Worm (Caenorhabditis elegans): ENCODE results near the gene K12H6.12.
A peak's percentile ranks its signal among the peaks of the same experiment; 100 is the strongest.
"Not testable (repeated sequence)": the region's sequence is repeated elsewhere in the genome, so short reads cannot be mapped to it uniquely, and the experiment has no call there.

The K12H6.12 gene

DNA sequence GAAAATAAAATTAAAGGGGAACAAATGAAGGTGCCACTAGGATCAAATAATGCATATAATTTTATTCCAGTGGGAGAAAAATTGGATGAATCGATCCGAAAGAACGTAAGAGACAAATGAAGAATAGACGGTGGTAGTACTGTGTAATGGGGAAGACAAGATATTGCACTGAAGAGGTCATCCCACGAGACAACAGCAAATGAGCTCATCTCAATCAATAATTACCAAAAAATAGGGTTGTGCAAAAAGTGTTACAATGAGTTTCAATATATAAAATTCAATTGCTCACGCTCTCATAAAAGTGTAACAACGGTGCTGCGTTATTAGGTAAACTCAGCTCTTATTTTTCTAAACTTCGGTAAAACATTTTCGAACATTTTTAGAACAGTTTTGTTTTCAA, 28.9 kb downstream of the K12H6.12 start, which contains the start of gene K12H6.7:
Gene K12H6.7, minus strand, starts transcription at position 101 of the 400 bp plus-strand sequence.
- TF ChIP-seq nhr-102 (tag; optimal IDR thresholded peaks at IDR 0.05) (no peak), F44E2.7 (GFP tag; IDR thresholded peaks at IDR 0.05) (no peak), nhr-237 (tag; optimal IDR thresholded peaks at IDR 0.05) (no peak)

DNA sequence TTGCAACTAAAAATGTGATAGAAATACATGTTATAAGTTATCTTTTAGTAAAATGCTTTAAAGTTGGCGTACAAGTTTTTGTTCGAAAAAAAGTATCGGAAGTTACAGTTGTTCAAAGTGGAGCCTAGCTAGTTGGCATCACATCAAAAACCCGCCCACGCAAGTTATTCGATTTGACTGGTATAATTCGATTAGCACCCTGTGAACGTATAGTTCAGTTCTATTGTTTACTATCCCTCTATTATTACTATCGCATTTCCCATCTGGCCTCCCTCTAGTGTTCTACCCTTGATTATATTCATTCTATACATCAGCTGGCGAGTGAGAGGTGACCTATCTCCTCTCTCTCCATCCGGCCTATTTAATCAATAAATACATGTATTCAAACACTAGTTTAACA, 31.0 kb downstream of the K12H6.12 start, which contains the start of gene Y110A2AL.4:
Gene Y110A2AL.4, plus strand, starts transcription at position 301 of the 400 bp plus-strand sequence.
- TF ChIP-seq nhr-42 (GFP tag; IDR thresholded peaks at IDR 0.05); nhr-76 (tag; optimal IDR thresholded peaks at IDR 0.05); snpc-4 (tag; optimal IDR thresholded peaks at IDR 0.05): not testable (repeated sequence)

DNA sequence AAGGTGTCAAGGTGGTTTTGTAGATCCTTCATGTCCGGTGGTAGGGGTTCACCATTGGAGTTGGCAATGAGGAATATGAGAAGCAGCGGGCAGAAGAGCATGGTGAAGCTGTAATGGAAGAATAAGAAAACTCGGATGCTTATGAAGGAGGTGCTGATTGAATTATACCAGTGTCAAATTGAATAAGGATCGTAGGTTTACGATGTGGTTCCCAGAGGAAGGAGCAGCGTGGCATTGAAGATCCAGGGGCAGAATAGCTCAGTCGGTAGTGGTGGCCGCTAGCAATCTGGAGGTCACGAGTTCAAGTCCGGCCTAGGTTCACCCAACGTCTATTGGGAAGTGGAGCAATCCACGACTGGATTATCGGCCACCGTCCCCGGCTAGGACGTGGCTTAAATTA, 33.6 kb downstream of the K12H6.12 start, which contains the start of gene Y110A2AL.6:
Gene Y110A2AL.6, minus strand, starts transcription at position 101 of the 400 bp plus-strand sequence.
- TF ChIP-seq Y75B8A.6 (GFP tag; IDR thresholded peaks at IDR 0.05) (no peak), set-16 (GFP tag; IDR thresholded peaks at IDR 0.05) (no peak)

DNA sequence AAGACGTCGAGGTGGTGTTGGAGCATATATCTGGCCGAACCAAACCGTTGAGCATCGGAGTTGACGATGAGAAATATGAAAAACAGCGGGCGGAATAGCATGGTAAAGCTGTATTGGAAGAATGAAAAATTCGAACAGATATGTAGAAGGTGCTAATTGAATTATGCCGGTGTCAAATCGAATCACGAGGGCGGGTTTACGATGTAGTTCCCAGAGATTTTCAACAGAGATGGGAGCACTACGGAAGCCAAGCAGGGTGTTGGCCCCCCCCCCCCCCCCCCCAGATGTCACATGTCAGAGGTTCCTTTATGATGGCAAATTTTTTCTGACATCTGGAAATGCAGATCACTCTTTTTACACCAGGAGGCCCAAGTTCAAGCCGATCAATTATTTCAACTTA, 35.1 kb downstream of the K12H6.12 start, which contains the start of gene Y110A2AL.7:
Gene Y110A2AL.7, minus strand, starts transcription at position 101 of the 400 bp plus-strand sequence.
- no peak for TF ChIP-seq daf-19 (GFP tag; conservative IDR thresholded peaks at IDR 0.05)
- TF ChIP-seq unc-62 (GFP tag; optimal IDR thresholded peaks at IDR 0.05 in 1 of 2): peak in 1 of 2 experiments; percentile 64
- TF ChIP-seq unc-62 (tag; optimal IDR thresholded peaks at IDR 0.05): no peak
- TF ChIP-seq T20F7.1 (GFP tag; optimal IDR thresholded peaks at IDR 0.05): no peak

DNA sequence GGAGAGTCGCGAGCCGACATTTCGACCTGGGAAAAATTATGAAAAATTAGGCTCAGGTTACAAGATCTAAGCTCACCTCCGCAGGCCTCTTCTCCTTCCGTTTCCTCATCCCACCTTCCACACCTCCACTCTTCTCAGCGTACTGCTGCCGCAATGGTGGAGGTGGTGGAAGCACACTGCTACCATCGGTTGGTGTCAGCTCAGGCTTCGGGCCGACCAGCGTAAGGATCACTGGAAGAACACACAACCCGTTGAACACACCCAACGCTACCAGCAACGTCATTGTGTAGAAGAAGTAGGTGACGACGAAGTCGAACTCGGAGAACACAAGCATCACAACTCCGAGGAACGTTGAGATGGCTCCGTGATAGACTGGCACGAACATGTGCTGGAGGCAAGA, 37.7 kb downstream of the K12H6.12 start:
- TF ChIP-seq set-16 (GFP tag; IDR thresholded peaks at IDR 0.05) (peak; percentile 54), daf-19 (GFP tag; conservative IDR thresholded peaks at IDR 0.05) (no peak), aha-1 (tag) (no peak)

DNA sequence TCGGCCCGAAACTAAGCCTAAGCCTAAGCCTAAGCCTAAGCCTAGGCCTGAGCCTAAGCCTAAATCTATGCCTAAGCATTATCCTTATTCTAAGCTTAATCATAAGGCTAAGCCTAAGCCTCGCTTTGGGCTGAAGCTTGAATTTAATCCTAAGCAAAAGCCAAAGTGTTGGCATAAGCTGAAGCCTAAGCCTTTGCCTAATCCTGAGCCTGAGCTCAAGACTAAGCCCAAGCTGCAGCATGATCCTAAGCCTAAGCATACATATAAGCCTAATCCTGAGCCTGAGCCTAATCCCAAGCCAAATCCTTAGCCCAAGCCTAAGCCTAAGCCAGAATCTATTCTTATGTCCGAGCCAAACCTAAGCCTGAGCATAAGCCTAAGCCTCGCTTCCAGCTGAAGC, 38.6 kb downstream of the K12H6.12 start:
- TF ChIP-seq hif-1 (tag; optimal IDR thresholded peaks at IDR 0.05) (no peak), hlh-30 (tag; optimal IDR thresholded peaks at IDR 0.05; ENCODE audit: insufficient read depth) (no peak), nhr-102 (tag; optimal IDR thresholded peaks at IDR 0.05) (no peak), snpc-1.2 (GFP tag; IDR thresholded peaks at IDR 0.05) (no peak), zip-2 (tag; optimal IDR thresholded peaks at IDR 0.05) (no peak), dve-1 (tag; optimal IDR thresholded peaks at IDR 0.05; ENCODE audit: insufficient read depth) (no peak), lir-3 (tag; optimal IDR thresholded peaks at IDR 0.05) (no peak), ceh-82 (tag; optimal IDR thresholded peaks at IDR 0.05) (no peak), F49E8.2 (tag; optimal IDR thresholded peaks at IDR 0.05; ENCODE audit: borderline replicate concordance) (no peak), ZK337.2 (GFP tag; IDR thresholded peaks at IDR 0.05) (no peak), egl-43 (GFP tag; IDR thresholded peaks at IDR 0.05) (no peak), daf-8 (GFP tag; IDR thresholded peaks at IDR 0.05) (no peak), spr-3 (GFP tag; optimal IDR thresholded peaks at IDR 0.05) (no peak), F10B5.3 (tag; optimal IDR thresholded peaks at IDR 0.05) (no peak), lim-7 (GFP tag; IDR thresholded peaks at IDR 0.05) (no peak), ZK546.5 (tag; optimal IDR thresholded peaks at IDR 0.05) (no peak), Y105C5A.15 (GFP tag; IDR thresholded peaks at IDR 0.05) (no peak), Y48G9A.11 (GFP tag; IDR thresholded peaks at IDR 0.05) (no peak), unc-62 (GFP tag; optimal IDR thresholded peaks at IDR 0.05 in 1 of 2) (no peak), unc-62 (tag; optimal IDR thresholded peaks at IDR 0.05) (no peak)

DNA sequence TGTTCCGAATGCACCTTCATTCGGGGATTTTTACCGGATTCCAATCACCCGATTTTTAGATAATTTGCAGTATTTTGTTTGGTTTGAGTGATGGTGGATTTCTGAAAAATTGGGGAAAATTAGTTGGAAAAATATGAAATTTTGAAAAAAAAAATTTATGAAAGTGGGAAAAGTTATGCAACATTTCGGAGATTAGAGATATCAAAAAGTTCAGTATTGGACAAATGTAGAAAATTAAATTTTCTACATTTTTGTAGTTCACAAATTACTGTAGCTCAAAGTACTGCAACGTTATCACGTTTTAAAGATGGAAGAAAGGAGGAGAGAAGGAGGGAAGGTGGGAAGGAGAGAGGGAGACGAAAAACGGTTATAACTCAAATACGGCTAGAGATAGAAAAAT, 44.5 kb downstream of the K12H6.12 start, which contains the start of gene ptc-3:
Gene ptc-3, minus strand, starts transcription at position 101 of the 400 bp plus-strand sequence.
- no peak for TF ChIP-seq ZK546.5 (tag; optimal IDR thresholded peaks at IDR 0.05)
- TF ChIP-seq unc-39 (tag; optimal IDR thresholded peaks at IDR 0.05): no peak
- no peak for TF ChIP-seq zip-2 (tag; optimal IDR thresholded peaks at IDR 0.05)
- TF ChIP-seq dve-1 (tag; optimal IDR thresholded peaks at IDR 0.05; ENCODE audit: insufficient read depth): no peak
- TF ChIP-seq R02D3.7 (tag; optimal IDR thresholded peaks at IDR 0.05): no peak
- TF ChIP-seq spr-1 (tag; optimal IDR thresholded peaks at IDR 0.05): no peak
- TF ChIP-seq nhr-77 (tag; optimal IDR thresholded peaks at IDR 0.05): no peak
- no peak for TF ChIP-seq lin-13 (GFP tag; optimal IDR thresholded peaks at IDR 0.05)
- TF ChIP-seq tag-97 (GFP tag; IDR thresholded peaks at IDR 0.05): no peak
- no peak for TF ChIP-seq ceh-32 (tag; optimal IDR thresholded peaks at IDR 0.05; ENCODE audit: poor library complexity)
- no peak for TF ChIP-seq ama-1 (optimal IDR thresholded peaks at IDR 0.05)
